Fruit fly (Drosophila melanogaster): ENCODE results near the gene Nelf-A.

- no peak for TF ChIP-seq rib (GFP tag; IDR thresholded peaks at IDR 0.05)
- no peak for TF ChIP-seq bcd (GFP tag; optimal IDR thresholded peaks at IDR 0.05)
- TF ChIP-seq gce (GFP tag; IDR thresholded peaks at IDR 0.05) = no peak
Measured at dm6 chr3R:21254296-21254695, 30.8 kb downstream of the Nelf-A start.
